Fruit fly (Drosophila melanogaster) whole organism, wandering third instar larva: ENCODE measurements around the gene Set8.

Source experiments
- Abd-B ChIP-seq: fragments of >200 bp; optimal IDR thresholded peaks from 2 replicates; lab custom pipeline; 2017; ENCODE audit warnings: missing biosample characterization, missing genetic modification characterization
- CG32264 ChIP-seq: fragments of 200-800 bp; sonication (Bioruptor generic); optimal IDR thresholded peaks from 2 replicates; lab custom pipeline; 2016; ENCODE audit warnings: missing biosample characterization, missing genetic modification characterization
- CG9705 ChIP-seq: fragments of 200-800 bp; sonication (Bioruptor generic); optimal IDR thresholded peaks from 2 replicates; lab custom pipeline; 2018; ENCODE audit warnings: missing biosample characterization, mild to moderate bottlenecking, missing genetic modification characterization
- CrebA ChIP-seq: fragments of 200-800 bp; sonication (Bioruptor generic); optimal IDR thresholded peaks from 2 replicates; lab custom pipeline; 2016; ENCODE audit warnings: missing biosample characterization, mild to moderate bottlenecking, missing genetic modification characterization, borderline replicate concordance
- Dfd ChIP-seq: fragments of >200 bp; optimal IDR thresholded peaks from 2 replicates; lab custom pipeline; 2017; ENCODE audit warnings: missing biosample characterization, missing genetic modification characterization
- Dif ChIP-seq: fragments of 200-275, 200-300 bp; sonication (Bioruptor generic); optimal IDR thresholded peaks from 2 replicates; lab custom pipeline; 2018; ENCODE audit warnings: missing biosample characterization, missing genetic modification characterization; ENCODE audit not compliant: partially characterized antibody
- GATAd ChIP-seq: sonication (Bioruptor generic); optimal IDR thresholded peaks from 2 replicates; lab custom pipeline; 2016; ENCODE audit warnings: missing biosample characterization, missing genetic modification characterization
- HLH106 ChIP-seq: fragments of 200-800 bp; optimal IDR thresholded peaks from 3 replicates; lab custom pipeline; 2019; ENCODE audit warnings: missing biosample characterization, mild to moderate bottlenecking, missing genetic modification characterization, moderate library complexity
- Hnf4 ChIP-seq: fragments of 200-800 bp; sonication (Bioruptor generic); optimal IDR thresholded peaks from 2 replicates; lab custom pipeline; 2016; ENCODE audit warnings: missing biosample characterization, mild to moderate bottlenecking, missing genetic modification characterization
- Hr78 ChIP-seq: fragments of >200 bp; optimal IDR thresholded peaks from 2 replicates; lab custom pipeline; 2017; ENCODE audit warnings: missing biosample characterization, missing genetic modification characterization
- Hr83 ChIP-seq: fragments of 200-300 bp; sonication (Bioruptor generic); optimal IDR thresholded peaks from 2 replicates; lab custom pipeline; 2016; ENCODE audit warnings: missing biosample characterization, mild to moderate bottlenecking, missing genetic modification characterization, moderate library complexity; ENCODE audit not compliant: poor library complexity, severe bottlenecking
- Jra ChIP-seq: sonication (Bioruptor generic); optimal IDR thresholded peaks from 2 replicates; lab custom pipeline; 2016; ENCODE audit warnings: missing biosample characterization, missing genetic modification characterization
- Mio ChIP-seq: sonication (Bioruptor generic); optimal IDR thresholded peaks from 2 replicates; lab custom pipeline; 2016; ENCODE audit warnings: missing biosample characterization, missing genetic modification characterization
- Myc ChIP-seq: fragments of >200 bp; optimal IDR thresholded peaks from 2 replicates; lab custom pipeline; 2017
- N ChIP-seq: fragments of >200 bp; optimal IDR thresholded peaks from 2 replicates; lab custom pipeline; 2018; ENCODE audit warnings: missing biosample characterization, missing external identifiers, missing genetic modification characterization
- OdsH ChIP-seq: fragments of 200-800 bp; sonication (Bioruptor generic); optimal IDR thresholded peaks from 2 replicates; lab custom pipeline; 2016; ENCODE audit warnings: missing biosample characterization, mild to moderate bottlenecking, missing genetic modification characterization
- Rel ChIP-seq, 2 experiments: fragments of 200-800 bp; sonication (Bioruptor generic) in 1 of 2; optimal IDR thresholded peaks; 2 replicates in 1 of 2; 3 replicates in 1 of 2; lab custom pipeline; 2016 to 2019; ENCODE audit warnings: mild to moderate bottlenecking in 2 of 2, missing biosample characterization in 2 of 2, missing genetic modification characterization in 2 of 2, moderate library complexity in 1 of 2
- Sp1 ChIP-seq: fragments of 200-800 bp; sonication (Bioruptor generic); optimal IDR thresholded peaks from 3 replicates; lab custom pipeline; 2019; ENCODE audit warnings: missing biosample characterization, mild to moderate bottlenecking, missing genetic modification characterization, moderate library complexity
- Vsx2 ChIP-seq: fragments of 200-300, 225-300 bp; sonication (Bioruptor generic); optimal IDR thresholded peaks from 2 replicates; lab custom pipeline; 2018; ENCODE audit warnings: missing biosample characterization, missing genetic modification characterization; ENCODE audit not compliant: partially characterized antibody
- br ChIP-seq: fragments of 200-800 bp; sonication (Bioruptor generic); optimal IDR thresholded peaks from 2 replicates; lab custom pipeline; 2016; ENCODE audit warnings: missing biosample characterization, missing genetic modification characterization
- brk ChIP-seq: fragments of 200-800 bp; sonication (Bioruptor generic); optimal IDR thresholded peaks from 2 replicates; lab custom pipeline; 2016; ENCODE audit warnings: missing biosample characterization, mild to moderate bottlenecking, missing genetic modification characterization
- dl ChIP-seq, 2 experiments: fragments of 175-275, 200-275 bp in 1 of 2; fragments of 200-275 bp in 1 of 2; sonication (Bioruptor generic); optimal IDR thresholded peaks; lab custom pipeline; 2018; ENCODE audit warnings: mild to moderate bottlenecking in 2 of 2, missing biosample characterization in 2 of 2, missing genetic modification characterization in 2 of 2, moderate library complexity in 2 of 2; ENCODE audit not compliant: partially characterized antibody in 2 of 2, insufficient read depth in 1 of 2
- dmrt93B ChIP-seq: fragments of 200-800 bp; sonication (Bioruptor generic); optimal IDR thresholded peaks from 2 replicates; lab custom pipeline; 2018; ENCODE audit warnings: missing biosample characterization, mild to moderate bottlenecking, missing genetic modification characterization
- dsf ChIP-seq: sonication (Bioruptor generic); optimal IDR thresholded peaks from 2 replicates; lab custom pipeline; 2016; ENCODE audit warnings: missing biosample characterization, missing genetic modification characterization, borderline replicate concordance
- ey ChIP-seq: fragments of 200-800 bp; sonication (Bioruptor generic); optimal IDR thresholded peaks from 2 replicates; lab custom pipeline; 2016; ENCODE audit warnings: missing biosample characterization, missing genetic modification characterization
- foxo ChIP-seq, 2 experiments: fragments of 200-800 bp; sonication (Bioruptor generic); optimal IDR thresholded peaks; 2 replicates in 1 of 2; 3 replicates in 1 of 2; lab custom pipeline; 2016 to 2017; ENCODE audit warnings: missing biosample characterization in 2 of 2, missing genetic modification characterization in 2 of 2
- fru ChIP-seq: fragments of 200-800 bp; sonication (Bioruptor generic); optimal IDR thresholded peaks from 3 replicates; lab custom pipeline; 2016; ENCODE audit warnings: missing biosample characterization, mild to moderate bottlenecking, missing genetic modification characterization
- h ChIP-seq: fragments of 200-800 bp; sonication (Bioruptor generic); optimal IDR thresholded peaks from 3 replicates; lab custom pipeline; 2016; ENCODE audit warnings: missing biosample characterization, mild to moderate bottlenecking, missing genetic modification characterization
- jim ChIP-seq: fragments of 175-275, 200-325 bp; sonication (Bioruptor generic); optimal IDR thresholded peaks from 2 replicates; lab custom pipeline; 2016; ENCODE audit warnings: missing biosample characterization, mild to moderate bottlenecking, missing genetic modification characterization
- lola ChIP-seq: fragments of >200 bp; optimal IDR thresholded peaks from 2 replicates; lab custom pipeline; 2017; ENCODE audit warnings: missing biosample characterization, missing genetic modification characterization
- pan ChIP-seq: fragments of >200 bp; optimal IDR thresholded peaks from 2 replicates; lab custom pipeline; 2017
- psq ChIP-seq: fragments of 200-800 bp; sonication (Bioruptor generic); optimal IDR thresholded peaks from 3 replicates; lab custom pipeline; 2017; ENCODE audit warnings: missing biosample characterization, mild to moderate bottlenecking, missing genetic modification characterization, moderate library complexity
- rgr ChIP-seq: fragments of 200-800 bp; sonication (Bioruptor generic); optimal IDR thresholded peaks from 3 replicates; lab custom pipeline; 2016; ENCODE audit warnings: missing biosample characterization, mild to moderate bottlenecking, missing genetic modification characterization
- sage ChIP-seq: fragments of 200-800 bp; sonication (Bioruptor generic); optimal IDR thresholded peaks from 2 replicates; lab custom pipeline; 2016; ENCODE audit warnings: missing biosample characterization, mild to moderate bottlenecking, missing genetic modification characterization
- sv ChIP-seq: fragments of 200-800 bp; sonication (Bioruptor generic); optimal IDR thresholded peaks from 3 replicates; lab custom pipeline; 2016; ENCODE audit warnings: missing biosample characterization, missing genetic modification characterization
- tai ChIP-seq: sonication (Bioruptor generic); optimal IDR thresholded peaks from 2 replicates; lab custom pipeline; 2016; ENCODE audit warnings: missing biosample characterization, missing genetic modification characterization
- usp ChIP-seq: fragments of >200 bp; optimal IDR thresholded peaks from 2 replicates; lab custom pipeline; 2017; ENCODE audit warnings: missing biosample characterization, missing genetic modification characterization
- woc ChIP-seq: sonication (Bioruptor generic); optimal IDR thresholded peaks from 2 replicates; lab custom pipeline; 2016; ENCODE audit warnings: missing biosample characterization, mild to moderate bottlenecking, missing genetic modification characterization

Set8 gene

dm6 chr3R:14283754-14284421 is 31.9 kb upstream of the Set8 start:
- TF ChIP-seq Dif (GFP tag; lab: Kevin White, UChicago): peak; percentile 72
- peak; percentile 96 for TF ChIP-seq fru (GFP tag; lab: Kevin White, UChicago)
- TF ChIP-seq CG9705: peak; percentile 89
- peak; percentile 96 for TF ChIP-seq ey (GFP tag; lab: Kevin White, UChicago)
- peak; percentile 83 for TF ChIP-seq Dfd (GFP tag; lab: Kevin White, UChicago)
- TF ChIP-seq lola (GFP tag; lab: Kevin White, UChicago): no peak
- TF ChIP-seq sv (GFP tag; lab: Kevin White, UChicago): peak; percentile 96
- TF ChIP-seq CG32264 (GFP tag; lab: Kevin White, UChicago): peak; percentile 88
- TF ChIP-seq Sp1 (GFP tag; lab: Kevin White, UChicago): peak; percentile 98
- peak; percentile 4 for TF ChIP-seq CrebA (GFP tag; lab: Kevin White, UChicago)
- peak; percentile 60 for TF ChIP-seq Hr83 (GFP tag; lab: Kevin White, UChicago)
- TF ChIP-seq usp (GFP tag; lab: Kevin White, UChicago): no peak
- peak; percentile 98 for TF ChIP-seq h (GFP tag; lab: Kevin White, UChicago)
- TF ChIP-seq Rel (GFP tag; optimal IDR thresholded peaks at IDR 0.05; lab: Kevin White, UChicago): peak; percentile 83
- peak; percentile 58 for TF ChIP-seq Rel (tag; optimal IDR thresholded peaks at IDR 0.05; lab: Kevin White, UChicago)
- TF ChIP-seq GATAd: peak; percentile 62
- peak; percentile 2 to 81 for TF ChIP-seq dl (GFP tag; optimal IDR thresholded peaks at IDR 0.05; lab: Kevin White, UChicago; ENCODE audit: insufficient read depth in 1 of 2, partially characterized antibody in 2 of 2)
- no peak for TF ChIP-seq Myc
- TF ChIP-seq rgr: peak; percentile 98
- TF ChIP-seq Mio: peak; percentile 49
- peak; percentile 93 for TF ChIP-seq sage (GFP tag; lab: Kevin White, UChicago)
- TF ChIP-seq Abd-B: no peak
- TF ChIP-seq woc (GFP tag; lab: Kevin White, UChicago): peak; percentile 80
- TF ChIP-seq jim (GFP tag; lab: Kevin White, UChicago): no peak
- TF ChIP-seq br (GFP tag; lab: Kevin White, UChicago): peak; percentile 96
- TF ChIP-seq N (GFP tag; lab: Kevin White, UChicago): no peak
- TF ChIP-seq brk: peak; percentile 97
- peak; percentile 57 to 98 for TF ChIP-seq foxo (GFP tag; optimal IDR thresholded peaks at IDR 0.05; lab: Kevin White, UChicago)
- TF ChIP-seq Vsx2 (GFP tag; lab: Kevin White, UChicago): peak; percentile 81
- peak; percentile 94 for TF ChIP-seq Hnf4 (GFP tag; lab: Kevin White, UChicago)
- TF ChIP-seq dsf (GFP tag; lab: Kevin White, UChicago): peak; percentile 93
- TF ChIP-seq psq (GFP tag; lab: Kevin White, UChicago): peak; percentile 96
- TF ChIP-seq pan (lab: Kevin White, UChicago): no peak
- peak; percentile 99 for TF ChIP-seq OdsH
- peak; percentile 94 for TF ChIP-seq dmrt93B
- no peak for TF ChIP-seq Hr78
- TF ChIP-seq HLH106 (tag; lab: Kevin White, UChicago): peak; percentile 98
- peak; percentile 72 for TF ChIP-seq Jra (GFP tag; lab: Kevin White, UChicago)
- peak; percentile 93 for TF ChIP-seq tai (GFP tag; lab: Kevin White, UChicago)

DNA sequence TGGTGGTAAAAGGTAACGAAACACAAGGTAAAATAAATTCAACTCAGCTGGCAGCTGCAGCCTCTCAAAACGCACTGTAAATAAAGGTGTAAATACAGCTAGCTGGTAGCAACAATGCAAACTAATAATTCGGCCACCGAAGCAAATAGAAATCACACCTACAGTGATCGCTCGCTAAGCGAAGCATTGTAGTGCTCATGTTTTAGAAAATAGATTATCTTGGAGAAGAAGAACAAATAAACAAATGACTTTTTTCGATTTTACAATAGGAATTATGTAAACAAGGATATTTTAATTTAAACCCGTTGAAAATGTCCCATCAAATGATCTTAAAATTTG is 31.4 kb upstream of the Set8 start:
- TF ChIP-seq N (GFP tag; lab: Kevin White, UChicago) (no peak), jim (GFP tag; lab: Kevin White, UChicago) (no peak)
